Fruit fly (Drosophila melanogaster) whole organism, embryonic: ENCODE data around the gene CG42591.
A peak's percentile ranks its signal among the peaks of the same experiment; 100 is the strongest.

ENCODE experiments used
- Aef1 ChIP-seq: fragments of 200-800 bp; sonication (Bioruptor generic); IDR thresholded peaks from 3 replicates; pipeline ENCODE4 v1.3.6; 2022; ENCODE audit warnings: missing biosample characterization, missing genetic modification characterization
- Antp ChIP-seq: fragments of 200-800 bp; sonication (Bioruptor generic); optimal IDR thresholded peaks from 3 replicates; lab custom pipeline; 2016; ENCODE audit warnings: missing biosample characterization, missing genetic modification characterization
- Atf-2 ChIP-seq: fragments of 200-800 bp; sonication (Bioruptor generic); optimal IDR thresholded peaks from 2 replicates; lab custom pipeline; 2016; ENCODE audit warnings: missing biosample characterization, missing genetic modification characterization
- B-H2 ChIP-seq: fragments of 200-800 bp; sonication (Bioruptor generic); optimal IDR thresholded peaks from 2 replicates; lab custom pipeline; 2018; ENCODE audit warnings: missing biosample characterization, mild to moderate bottlenecking, missing genetic modification characterization
- BEAF-32 ChIP-seq: fragments of 200-800 bp; sonication (Bioruptor generic); optimal IDR thresholded peaks from 3 replicates; lab custom pipeline; 2017; ENCODE audit warnings: missing biosample characterization, missing genetic modification characterization, mild to moderate bottlenecking, moderate library complexity, missing genetic modification reagents
- CG11504 ChIP-seq: fragments of 200-800 bp; sonication (Bioruptor generic); optimal IDR thresholded peaks from 3 replicates; lab custom pipeline; 2019; ENCODE audit warnings: missing biosample characterization, mild to moderate bottlenecking, missing genetic modification characterization, moderate library complexity
- CG13424 ChIP-seq: fragments of 200-800 bp; sonication (Bioruptor generic); optimal IDR thresholded peaks from 2 replicates; lab custom pipeline; 2019; ENCODE audit warnings: missing biosample characterization, mild to moderate bottlenecking, missing genetic modification characterization, moderate library complexity
- CG13624 ChIP-seq: fragments of 200-800 bp; sonication (Bioruptor generic); optimal IDR thresholded peaks from 2 replicates; lab custom pipeline; 2016; ENCODE audit warnings: missing biosample characterization, missing genetic modification characterization
- CG17328 ChIP-seq: fragments of 200-800 bp; sonication (Bioruptor generic); IDR thresholded peaks from 2 replicates; pipeline ENCODE4 v1.3.6; 2022; ENCODE audit warnings: missing biosample characterization, missing genetic modification characterization
- CG2120 ChIP-seq: fragments of 200-800 bp; sonication (Bioruptor generic); optimal IDR thresholded peaks from 3 replicates; lab custom pipeline; 2016; ENCODE audit warnings: missing biosample characterization, missing genetic modification characterization
- CG31224 ChIP-seq: fragments of 200-800 bp; sonication (Bioruptor generic); IDR thresholded peaks from 2 replicates; pipeline ENCODE4 v1.3.6; 2022; ENCODE audit warnings: missing biosample characterization, missing genetic modification characterization
- CG3407 ChIP-seq: fragments of 200-800 bp; sonication (Bioruptor generic); optimal IDR thresholded peaks from 2 replicates; lab custom pipeline; 2018; ENCODE audit warnings: missing biosample characterization, mild to moderate bottlenecking, missing genetic modification characterization
- CG4328 ChIP-seq: fragments of 200-800 bp; sonication (Bioruptor generic); optimal IDR thresholded peaks from 3 replicates; lab custom pipeline; 2017; ENCODE audit warnings: missing biosample characterization, missing genetic modification reagents, missing genetic modification characterization
- CG4730 ChIP-seq: fragments of 200-800 bp; sonication (Bioruptor generic); IDR thresholded peaks from 2 replicates; pipeline ENCODE4 v1.3.6; 2022; ENCODE audit warnings: missing biosample characterization, missing genetic modification characterization
- CG6654 ChIP-seq: fragments of 200-800 bp; sonication (Bioruptor generic); optimal IDR thresholded peaks from 2 replicates; lab custom pipeline; 2017; ENCODE audit warnings: missing biosample characterization, mild to moderate bottlenecking, missing genetic modification characterization
- CG6765 ChIP-seq: fragments of 200-800 bp; sonication (Bioruptor generic); optimal IDR thresholded peaks from 3 replicates; lab custom pipeline; 2017; ENCODE audit warnings: missing biosample characterization, mild to moderate bottlenecking, missing genetic modification characterization
- CG6813 ChIP-seq: fragments of 200-800 bp; sonication (Bioruptor generic); optimal IDR thresholded peaks from 2 replicates; lab custom pipeline; 2017; ENCODE audit warnings: missing biosample characterization, missing genetic modification characterization, mild to moderate bottlenecking, moderate library complexity, missing genetic modification reagents
- CG7987 ChIP-seq: fragments of 200-800 bp; sonication (Bioruptor generic); optimal IDR thresholded peaks from 2 replicates; lab custom pipeline; 2018; ENCODE audit warnings: missing biosample characterization, mild to moderate bottlenecking, missing genetic modification characterization, moderate library complexity
- CG8924 ChIP-seq: fragments of 200-800 bp; optimal IDR thresholded peaks from 3 replicates; lab custom pipeline; 2019; ENCODE audit warnings: missing biosample characterization, mild to moderate bottlenecking, missing genetic modification characterization, moderate library complexity
- CG9817 ChIP-seq: fragments of 200-800 bp; sonication (Bioruptor generic); optimal IDR thresholded peaks from 2 replicates; lab custom pipeline; 2018; ENCODE audit warnings: missing biosample characterization, mild to moderate bottlenecking, missing genetic modification characterization, moderate library complexity
- CrebB ChIP-seq: fragments of 200-800 bp; sonication (Bioruptor generic); optimal IDR thresholded peaks from 3 replicates; lab custom pipeline; 2018; ENCODE audit warnings: missing biosample characterization, mild to moderate bottlenecking, missing genetic modification characterization
- Fer3 ChIP-seq: fragments of 200-800 bp; sonication (Bioruptor generic); optimal IDR thresholded peaks from 2 replicates; lab custom pipeline; 2018; ENCODE audit warnings: missing biosample characterization, mild to moderate bottlenecking, missing genetic modification characterization, moderate library complexity
- Gsc ChIP-seq: fragments of 200-800 bp; sonication (Bioruptor generic); IDR thresholded peaks from 2 replicates; pipeline ENCODE4 v1.3.6; 2022; ENCODE audit warnings: missing biosample characterization, missing genetic modification characterization
- Hr51 ChIP-seq, 2 experiments: fragments of 200-800 bp; sonication (Bioruptor generic); optimal IDR thresholded peaks; 2 replicates in 1 of 2; 3 replicates in 1 of 2; lab custom pipeline; 2016 to 2018; ENCODE audit warnings: missing biosample characterization in 2 of 2, missing genetic modification characterization in 2 of 2, mild to moderate bottlenecking in 1 of 2, moderate library complexity in 1 of 2
- Hsf ChIP-seq: fragments of 200-800 bp; sonication (Bioruptor generic); optimal IDR thresholded peaks from 3 replicates; lab custom pipeline; 2016; ENCODE audit warnings: missing biosample characterization, missing genetic modification characterization
- Lpt ChIP-seq: fragments of >200 bp; optimal IDR thresholded peaks from 2 replicates; lab custom pipeline; 2018; ENCODE audit warnings: missing biosample characterization, missing genetic modification characterization
- NK7.1 ChIP-seq: fragments of 200-800 bp; sonication (Bioruptor generic); optimal IDR thresholded peaks from 3 replicates; lab custom pipeline; 2016; ENCODE audit warnings: missing biosample characterization, missing genetic modification characterization
- Nf-YA ChIP-seq: fragments of 200-800 bp; sonication (Bioruptor generic); IDR thresholded peaks from 2 replicates; pipeline ENCODE4 v1.3.6; 2022; ENCODE audit warnings: missing biosample characterization, missing genetic modification characterization
- Nf-YC ChIP-seq: fragments of 200-800 bp; optimal IDR thresholded peaks from 3 replicates; lab custom pipeline; 2019; ENCODE audit warnings: missing biosample characterization, mild to moderate bottlenecking, missing genetic modification characterization, moderate library complexity
- Rx ChIP-seq: fragments of 200-800 bp; sonication (Bioruptor generic); IDR thresholded peaks from 2 replicates; pipeline ENCODE4 v1.3.6; 2022; ENCODE audit warnings: missing biosample characterization, missing genetic modification characterization
- Spps ChIP-seq: fragments of 200-800 bp; sonication (Bioruptor generic); optimal IDR thresholded peaks from 2 replicates; lab custom pipeline; 2018; ENCODE audit warnings: missing biosample characterization, mild to moderate bottlenecking, missing genetic modification characterization
- Taf1 ChIP-seq: fragments of 200-800 bp; sonication (Bioruptor generic); IDR thresholded peaks from 2 replicates; pipeline ENCODE4 v1.3.6; 2022; ENCODE audit warnings: missing biosample characterization, missing genetic modification characterization
- Vsx1 ChIP-seq: fragments of 200-800 bp; sonication (Bioruptor generic); optimal IDR thresholded peaks from 2 replicates; lab custom pipeline; 2017; ENCODE audit warnings: missing biosample characterization, mild to moderate bottlenecking, missing genetic modification characterization, missing genetic modification reagents
- bcd ChIP-seq: fragments of 200-800 bp; sonication (Bioruptor generic); optimal IDR thresholded peaks from 2 replicates; lab custom pipeline; 2017; ENCODE audit warnings: missing biosample characterization, mild to moderate bottlenecking, missing genetic modification characterization
- btn ChIP-seq: fragments of 200-800 bp; sonication (Bioruptor generic); optimal IDR thresholded peaks from 2 replicates; lab custom pipeline; 2016; ENCODE audit warnings: missing biosample characterization, missing genetic modification characterization
- croc ChIP-seq: fragments of 200-800 bp; sonication (Bioruptor generic); conservative IDR thresholded peaks from 3 replicates; pipeline ENCODE4 v1.3.6; 2022; ENCODE audit warnings: missing biosample characterization, missing genetic modification characterization
- dimm ChIP-seq: fragments of 200-800 bp; sonication (Bioruptor generic); IDR thresholded peaks from 2 replicates; pipeline ENCODE4 v1.3.6; 2022; ENCODE audit warnings: missing biosample characterization, missing genetic modification characterization
- exex ChIP-seq: fragments of 200-800 bp; sonication (Bioruptor generic); optimal IDR thresholded peaks from 4 replicates; lab custom pipeline; 2018; ENCODE audit warnings: missing biosample characterization, mild to moderate bottlenecking, missing genetic modification characterization, moderate library complexity
- fd102C ChIP-seq: fragments of 200-800 bp; sonication (Bioruptor generic); optimal IDR thresholded peaks from 2 replicates; lab custom pipeline; 2018; ENCODE audit warnings: missing biosample characterization, mild to moderate bottlenecking, missing genetic modification characterization, moderate library complexity
- gem ChIP-seq: fragments of 200-800 bp; sonication (Bioruptor generic); optimal IDR thresholded peaks from 2 replicates; lab custom pipeline; 2019; ENCODE audit warnings: missing biosample characterization, mild to moderate bottlenecking, missing genetic modification characterization, moderate library complexity
- grau ChIP-seq: fragments of 200-800 bp; optimal IDR thresholded peaks from 3 replicates; lab custom pipeline; 2019; ENCODE audit warnings: missing biosample characterization, mild to moderate bottlenecking, missing genetic modification characterization, moderate library complexity
- grn ChIP-seq: fragments of 200-800 bp; sonication (Bioruptor generic); optimal IDR thresholded peaks from 3 replicates; lab custom pipeline; 2017; ENCODE audit warnings: missing biosample characterization, missing genetic modification characterization
- gsb ChIP-seq: fragments of 200-800 bp; sonication (Bioruptor generic); IDR thresholded peaks from 2 replicates; pipeline ENCODE4 v1.3.6; 2022; ENCODE audit warnings: missing biosample characterization, missing genetic modification characterization
- hb ChIP-seq: fragments of 200-800 bp; sonication (Bioruptor generic); IDR thresholded peaks from 3 replicates; pipeline ENCODE4 v1.3.6; 2022; ENCODE audit warnings: missing biosample characterization, missing genetic modification characterization; ENCODE audit not compliant: partially characterized antibody
- ind ChIP-seq: fragments of 200-800 bp; sonication (Bioruptor generic); optimal IDR thresholded peaks from 3 replicates; lab custom pipeline; 2016; ENCODE audit warnings: missing biosample characterization, missing genetic modification characterization
- sens ChIP-seq: fragments of 200-800 bp; sonication (Bioruptor generic); peaks from one replicate; lab custom pipeline; 2016; ENCODE audit warnings: missing biosample characterization, missing genetic modification characterization
- sisA ChIP-seq: fragments of 200-800 bp; sonication (Bioruptor generic); IDR thresholded peaks from 2 replicates; pipeline ENCODE4 v1.3.6; 2022; ENCODE audit warnings: missing biosample characterization, missing genetic modification characterization
- stwl ChIP-seq: fragments of 200-800 bp; sonication (Bioruptor generic); optimal IDR thresholded peaks from 3 replicates; lab custom pipeline; 2018; ENCODE audit warnings: missing biosample characterization, mild to moderate bottlenecking, missing genetic modification characterization, moderate library complexity
- usp ChIP-seq: fragments of >200 bp; optimal IDR thresholded peaks from 2 replicates; lab custom pipeline; 2017; ENCODE audit warnings: missing biosample characterization, missing genetic modification characterization

Gene CG42591

DNA sequence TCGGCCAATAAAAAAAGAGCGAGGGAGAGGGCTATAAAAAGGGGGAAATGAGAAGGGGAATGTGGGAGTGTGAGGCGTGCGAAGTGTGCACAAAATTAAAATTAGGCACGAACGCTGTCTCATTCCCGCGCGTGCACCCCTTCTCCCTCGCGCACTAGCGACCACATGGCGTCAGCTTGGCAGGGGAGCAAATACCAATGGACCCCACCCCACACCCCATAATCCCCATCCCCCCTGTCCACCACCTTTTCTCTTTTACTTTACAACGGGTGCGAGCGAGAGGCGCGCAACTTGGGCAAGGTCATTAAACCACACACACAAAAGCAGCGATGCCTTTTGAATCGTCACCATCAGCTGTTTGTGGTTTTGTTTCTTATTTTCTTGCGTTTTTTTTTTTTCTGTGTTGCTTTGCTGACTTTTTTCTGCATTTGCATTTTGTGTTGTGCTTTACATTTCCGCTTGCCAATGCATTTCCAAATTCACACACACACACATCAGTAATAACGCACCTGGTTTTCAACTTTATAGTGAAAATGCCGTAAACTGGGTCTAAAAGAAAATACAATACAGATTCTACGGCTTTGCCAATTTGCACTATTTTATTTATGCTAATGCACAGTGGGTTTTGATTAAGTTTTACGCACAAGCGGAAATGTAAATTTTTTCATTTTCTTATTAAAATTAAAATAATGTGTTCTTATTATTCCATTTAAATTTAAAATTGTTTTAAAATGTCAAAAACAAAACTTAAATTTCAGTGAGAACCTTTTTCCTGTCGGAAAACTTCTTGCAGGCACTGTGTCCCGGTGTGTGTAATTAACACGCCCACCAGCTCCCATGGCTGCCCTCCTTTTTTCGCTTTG lies 45.3 kb downstream of the CG42591 start (continued):
- peak; percentile 63 for TF ChIP-seq Taf1 (GFP tag; lab: Robert Waterston, UW)
- no peak for TF ChIP-seq usp (GFP tag; lab: Kevin White, UChicago)
- TF ChIP-seq grau (tag; lab: Kevin White, UChicago): peak; percentile 52
- no peak for TF ChIP-seq CG8924 (tag; lab: Kevin White, UChicago)
- TF ChIP-seq fd102C: no peak
- peak; percentile 55 for TF ChIP-seq sisA (GFP tag; lab: Robert Waterston, UW)
- TF ChIP-seq Aef1: peak; percentile 75
- TF ChIP-seq exex (tag; lab: Kevin White, UChicago): no peak
- no peak for TF ChIP-seq CG3407 (GFP tag; lab: Kevin White, UChicago)
- no peak for TF ChIP-seq Atf-2
- peak; percentile 12 for TF ChIP-seq CG13624 (GFP tag; lab: Kevin White, UChicago)
- TF ChIP-seq grn (GFP tag; lab: Kevin White, UChicago): no peak
- peak; percentile 45 for TF ChIP-seq Nf-YC
- TF ChIP-seq Spps (tag; lab: Kevin White, UChicago): no peak
- TF ChIP-seq CG6654 (GFP tag; lab: Kevin White, UChicago): no peak
- no peak for TF ChIP-seq dimm (GFP tag; lab: Robert Waterston, UW)
- peak; percentile 16; the same call in 1 of the 3 replicates for TF ChIP-seq croc (GFP tag; lab: Robert Waterston, UW)
- peak in 1 of 2 experiments; percentile 56 for TF ChIP-seq Hr51 (GFP tag; optimal IDR thresholded peaks at IDR 0.05; lab: Kevin White, UChicago)
- TF ChIP-seq Gsc (GFP tag; lab: Robert Waterston, UW): no peak
- no peak; the same call in 1 of the 2 replicates for TF ChIP-seq Rx (GFP tag; lab: Robert Waterston, UW)
- peak; percentile 36 for TF ChIP-seq Hsf (GFP tag; lab: Kevin White, UChicago)
- peak; percentile 4 for TF ChIP-seq CG4328 (GFP tag; lab: Kevin White, UChicago)
- no peak for TF ChIP-seq Lpt (GFP tag; lab: Kevin White, UChicago)
- peak; percentile 27 for TF ChIP-seq Fer3 (tag; lab: Kevin White, UChicago)
- TF ChIP-seq btn (GFP tag; lab: Kevin White, UChicago): no peak
- TF ChIP-seq CrebB (tag; lab: Kevin White, UChicago): no peak
- TF ChIP-seq ind (GFP tag; lab: Kevin White, UChicago): peak; percentile 57
- TF ChIP-seq CG6765: no peak
- peak; percentile 48; the same call in 1 of the 2 replicates for TF ChIP-seq CG4730
- peak; percentile 56 for TF ChIP-seq gsb (GFP tag; lab: Robert Waterston, UW)
- TF ChIP-seq stwl (tag; lab: Kevin White, UChicago): no peak
- TF ChIP-seq NK7.1 (GFP tag; lab: Kevin White, UChicago): no peak
- no peak for TF ChIP-seq Vsx1 (GFP tag; lab: Kevin White, UChicago)
- TF ChIP-seq B-H2 (GFP tag; lab: Kevin White, UChicago): no peak
- TF ChIP-seq CG6813 (GFP tag; lab: Kevin White, UChicago): no peak
- TF ChIP-seq CG17328: 0 out of 2 replicates have a peak, but pooled peaks have one; percentile 21
- TF ChIP-seq CG2120 (GFP tag; lab: Kevin White, UChicago): peak; percentile 41
- no peak for TF ChIP-seq hb (GFP tag; lab: Robert Waterston, UW)
- TF ChIP-seq CG13424 (tag; lab: Kevin White, UChicago): peak; percentile 36
- TF ChIP-seq CG11504 (tag; lab: Kevin White, UChicago): peak; percentile 80
- peak; percentile 65 for TF ChIP-seq gem
- no peak for TF ChIP-seq Antp (GFP tag; lab: Kevin White, UChicago)
- peak; percentile 52 for TF ChIP-seq sens
- 0 out of 2 replicates have a peak, but pooled peaks have one; percentile 23 for TF ChIP-seq Nf-YA (GFP tag; lab: Robert Waterston, UW)
- no peak for TF ChIP-seq BEAF-32 (GFP tag; lab: Kevin White, UChicago)
- TF ChIP-seq CG7987 (GFP tag; lab: Kevin White, UChicago): no peak
- peak; percentile 53 for TF ChIP-seq CG31224 (GFP tag; lab: Robert Waterston, UW)
- TF ChIP-seq bcd (GFP tag; lab: Kevin White, UChicago): peak; percentile 51
- peak; percentile 29 for TF ChIP-seq CG9817 (tag; lab: Kevin White, UChicago)
